Fruit fly (Drosophila melanogaster) whole organism, wandering third instar larva: ENCODE measurements around the gene spn-D.

Source experiments
- Abd-B ChIP-seq: fragments of >200 bp; optimal IDR thresholded peaks from 2 replicates; lab custom pipeline; 2017; ENCODE audit warnings: missing biosample characterization, missing genetic modification characterization
- CG32264 ChIP-seq: fragments of 200-800 bp; sonication (Bioruptor generic); optimal IDR thresholded peaks from 2 replicates; lab custom pipeline; 2016; ENCODE audit warnings: missing biosample characterization, missing genetic modification characterization
- CG9705 ChIP-seq: fragments of 200-800 bp; sonication (Bioruptor generic); optimal IDR thresholded peaks from 2 replicates; lab custom pipeline; 2018; ENCODE audit warnings: missing biosample characterization, mild to moderate bottlenecking, missing genetic modification characterization
- CrebA ChIP-seq: fragments of 200-800 bp; sonication (Bioruptor generic); optimal IDR thresholded peaks from 2 replicates; lab custom pipeline; 2016; ENCODE audit warnings: missing biosample characterization, mild to moderate bottlenecking, missing genetic modification characterization, borderline replicate concordance
- Dfd ChIP-seq: fragments of >200 bp; optimal IDR thresholded peaks from 2 replicates; lab custom pipeline; 2017; ENCODE audit warnings: missing biosample characterization, missing genetic modification characterization
- Dif ChIP-seq: fragments of 200-275, 200-300 bp; sonication (Bioruptor generic); optimal IDR thresholded peaks from 2 replicates; lab custom pipeline; 2018; ENCODE audit warnings: missing biosample characterization, missing genetic modification characterization; ENCODE audit not compliant: partially characterized antibody
- GATAd ChIP-seq: sonication (Bioruptor generic); optimal IDR thresholded peaks from 2 replicates; lab custom pipeline; 2016; ENCODE audit warnings: missing biosample characterization, missing genetic modification characterization
- HLH106 ChIP-seq: fragments of 200-800 bp; optimal IDR thresholded peaks from 3 replicates; lab custom pipeline; 2019; ENCODE audit warnings: missing biosample characterization, mild to moderate bottlenecking, missing genetic modification characterization, moderate library complexity
- Hnf4 ChIP-seq: fragments of 200-800 bp; sonication (Bioruptor generic); optimal IDR thresholded peaks from 2 replicates; lab custom pipeline; 2016; ENCODE audit warnings: missing biosample characterization, mild to moderate bottlenecking, missing genetic modification characterization
- Hr78 ChIP-seq: fragments of >200 bp; optimal IDR thresholded peaks from 2 replicates; lab custom pipeline; 2017; ENCODE audit warnings: missing biosample characterization, missing genetic modification characterization
- Hr83 ChIP-seq: fragments of 200-300 bp; sonication (Bioruptor generic); optimal IDR thresholded peaks from 2 replicates; lab custom pipeline; 2016; ENCODE audit warnings: missing biosample characterization, mild to moderate bottlenecking, missing genetic modification characterization, moderate library complexity; ENCODE audit not compliant: poor library complexity, severe bottlenecking
- Jra ChIP-seq: sonication (Bioruptor generic); optimal IDR thresholded peaks from 2 replicates; lab custom pipeline; 2016; ENCODE audit warnings: missing biosample characterization, missing genetic modification characterization
- N ChIP-seq: fragments of >200 bp; optimal IDR thresholded peaks from 2 replicates; lab custom pipeline; 2018; ENCODE audit warnings: missing biosample characterization, missing external identifiers, missing genetic modification characterization
- OdsH ChIP-seq: fragments of 200-800 bp; sonication (Bioruptor generic); optimal IDR thresholded peaks from 2 replicates; lab custom pipeline; 2016; ENCODE audit warnings: missing biosample characterization, mild to moderate bottlenecking, missing genetic modification characterization
- Rel ChIP-seq, 2 experiments: fragments of 200-800 bp; sonication (Bioruptor generic) in 1 of 2; optimal IDR thresholded peaks; 2 replicates in 1 of 2; 3 replicates in 1 of 2; lab custom pipeline; 2016 to 2019; ENCODE audit warnings: mild to moderate bottlenecking in 2 of 2, missing biosample characterization in 2 of 2, missing genetic modification characterization in 2 of 2, moderate library complexity in 1 of 2
- Sp1 ChIP-seq: fragments of 200-800 bp; sonication (Bioruptor generic); optimal IDR thresholded peaks from 3 replicates; lab custom pipeline; 2019; ENCODE audit warnings: missing biosample characterization, mild to moderate bottlenecking, missing genetic modification characterization, moderate library complexity
- Vsx2 ChIP-seq: fragments of 200-300, 225-300 bp; sonication (Bioruptor generic); optimal IDR thresholded peaks from 2 replicates; lab custom pipeline; 2018; ENCODE audit warnings: missing biosample characterization, missing genetic modification characterization; ENCODE audit not compliant: partially characterized antibody
- br ChIP-seq: fragments of 200-800 bp; sonication (Bioruptor generic); optimal IDR thresholded peaks from 2 replicates; lab custom pipeline; 2016; ENCODE audit warnings: missing biosample characterization, missing genetic modification characterization
- brk ChIP-seq: fragments of 200-800 bp; sonication (Bioruptor generic); optimal IDR thresholded peaks from 2 replicates; lab custom pipeline; 2016; ENCODE audit warnings: missing biosample characterization, mild to moderate bottlenecking, missing genetic modification characterization
- dl ChIP-seq, 2 experiments: fragments of 175-275, 200-275 bp in 1 of 2; fragments of 200-275 bp in 1 of 2; sonication (Bioruptor generic); optimal IDR thresholded peaks; lab custom pipeline; 2018; ENCODE audit warnings: mild to moderate bottlenecking in 2 of 2, missing biosample characterization in 2 of 2, missing genetic modification characterization in 2 of 2, moderate library complexity in 2 of 2; ENCODE audit not compliant: partially characterized antibody in 2 of 2, insufficient read depth in 1 of 2
- dmrt93B ChIP-seq: fragments of 200-800 bp; sonication (Bioruptor generic); optimal IDR thresholded peaks from 2 replicates; lab custom pipeline; 2018; ENCODE audit warnings: missing biosample characterization, mild to moderate bottlenecking, missing genetic modification characterization
- fru ChIP-seq: fragments of 200-800 bp; sonication (Bioruptor generic); optimal IDR thresholded peaks from 3 replicates; lab custom pipeline; 2016; ENCODE audit warnings: missing biosample characterization, mild to moderate bottlenecking, missing genetic modification characterization
- h ChIP-seq: fragments of 200-800 bp; sonication (Bioruptor generic); optimal IDR thresholded peaks from 3 replicates; lab custom pipeline; 2016; ENCODE audit warnings: missing biosample characterization, mild to moderate bottlenecking, missing genetic modification characterization
- jim ChIP-seq: fragments of 175-275, 200-325 bp; sonication (Bioruptor generic); optimal IDR thresholded peaks from 2 replicates; lab custom pipeline; 2016; ENCODE audit warnings: missing biosample characterization, mild to moderate bottlenecking, missing genetic modification characterization
- lola ChIP-seq: fragments of >200 bp; optimal IDR thresholded peaks from 2 replicates; lab custom pipeline; 2017; ENCODE audit warnings: missing biosample characterization, missing genetic modification characterization
- psq ChIP-seq: fragments of 200-800 bp; sonication (Bioruptor generic); optimal IDR thresholded peaks from 3 replicates; lab custom pipeline; 2017; ENCODE audit warnings: missing biosample characterization, mild to moderate bottlenecking, missing genetic modification characterization, moderate library complexity
- rgr ChIP-seq: fragments of 200-800 bp; sonication (Bioruptor generic); optimal IDR thresholded peaks from 3 replicates; lab custom pipeline; 2016; ENCODE audit warnings: missing biosample characterization, mild to moderate bottlenecking, missing genetic modification characterization
- sage ChIP-seq: fragments of 200-800 bp; sonication (Bioruptor generic); optimal IDR thresholded peaks from 2 replicates; lab custom pipeline; 2016; ENCODE audit warnings: missing biosample characterization, mild to moderate bottlenecking, missing genetic modification characterization
- tai ChIP-seq: sonication (Bioruptor generic); optimal IDR thresholded peaks from 2 replicates; lab custom pipeline; 2016; ENCODE audit warnings: missing biosample characterization, missing genetic modification characterization
- usp ChIP-seq: fragments of >200 bp; optimal IDR thresholded peaks from 2 replicates; lab custom pipeline; 2017; ENCODE audit warnings: missing biosample characterization, missing genetic modification characterization

The spn-D gene

dm6 chr3R:27186849-27187248 lies 21.3 kb downstream of the spn-D start:
- no peak for TF ChIP-seq jim (GFP tag; lab: Kevin White, UChicago)
- TF ChIP-seq Rel (GFP tag; optimal IDR thresholded peaks at IDR 0.05; lab: Kevin White, UChicago), result no peak
- TF ChIP-seq Rel (tag; optimal IDR thresholded peaks at IDR 0.05; lab: Kevin White, UChicago), result no peak
- no peak for TF ChIP-seq Abd-B (GFP tag; lab: Kevin White, UChicago)
- no peak for TF ChIP-seq N
- TF ChIP-seq sage (GFP tag; lab: Kevin White, UChicago), result no peak
- no peak for TF ChIP-seq Vsx2
- TF ChIP-seq, all 38 proteins: peak for 0

- TF ChIP-seq fru (GFP tag; lab: Kevin White, UChicago) (no peak), br (GFP tag; lab: Kevin White, UChicago) (no peak), dmrt93B (GFP tag; lab: Kevin White, UChicago) (no peak), usp (no peak), CG9705 (GFP tag; lab: Kevin White, UChicago) (no peak), dl (GFP tag; optimal IDR thresholded peaks at IDR 0.05; lab: Kevin White, UChicago; ENCODE audit: insufficient read depth in 1 of 2, partially characterized antibody in 2 of 2) (no peak)
Measured at dm6 chr3R:27193079-27193478, 27.6 kb downstream of the spn-D start.

DNA sequence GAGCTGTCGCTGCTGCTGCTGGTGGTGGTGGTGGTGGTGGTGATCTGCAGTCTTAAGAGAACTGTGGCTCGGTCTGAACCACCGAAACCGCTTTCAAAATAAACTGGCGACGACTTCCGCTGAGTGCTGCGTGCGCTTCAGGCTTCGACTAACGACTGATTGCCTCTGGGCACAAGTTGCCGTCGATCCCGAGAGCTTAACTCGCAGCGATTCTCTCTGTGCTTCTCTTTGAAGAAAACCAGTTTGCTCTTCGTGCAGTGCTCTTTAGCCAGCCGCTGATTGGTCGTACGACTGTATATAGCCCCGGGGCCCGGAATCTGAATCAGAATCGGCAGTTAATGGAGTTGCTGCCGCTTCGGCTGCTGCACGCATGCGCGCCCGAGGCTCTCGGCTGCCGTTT lies 28.6 kb downstream of the spn-D start, which contains the start of gene Ser:
Ser (minus strand) TSS at position 162 of the 400 bp plus-strand sequence.
- TF ChIP-seq h (GFP tag; lab: Kevin White, UChicago) (peak; percentile 4), tai (GFP tag; lab: Kevin White, UChicago) (no peak), OdsH (GFP tag; lab: Kevin White, UChicago) (peak; percentile 24), Vsx2 (no peak), psq (peak; percentile 5), Dfd (GFP tag; lab: Kevin White, UChicago) (peak; percentile 19), Hr78 (GFP tag; lab: Kevin White, UChicago) (no peak), rgr (no peak), Rel (GFP tag; optimal IDR thresholded peaks at IDR 0.05; lab: Kevin White, UChicago) (no peak), Rel (tag; optimal IDR thresholded peaks at IDR 0.05; lab: Kevin White, UChicago) (no peak), br (GFP tag; lab: Kevin White, UChicago) (peak; percentile 4), Hr83 (GFP tag; lab: Kevin White, UChicago) (peak; percentile 17), CG9705 (GFP tag; lab: Kevin White, UChicago) (no peak), Dif (GFP tag; lab: Kevin White, UChicago) (peak; percentile 66), sage (GFP tag; lab: Kevin White, UChicago) (no peak), CG32264 (GFP tag; lab: Kevin White, UChicago) (no peak), dl (GFP tag; optimal IDR thresholded peaks at IDR 0.05; lab: Kevin White, UChicago; ENCODE audit: insufficient read depth in 1 of 2, partially characterized antibody in 2 of 2) (peak; percentile 65 to 68), N (no peak), jim (GFP tag; lab: Kevin White, UChicago) (no peak), Sp1 (GFP tag; lab: Kevin White, UChicago) (no peak), lola (GFP tag; lab: Kevin White, UChicago) (no peak), fru (GFP tag; lab: Kevin White, UChicago) (peak; percentile 34), dmrt93B (GFP tag; lab: Kevin White, UChicago) (no peak), brk (GFP tag; lab: Kevin White, UChicago) (no peak), Hnf4 (GFP tag; lab: Kevin White, UChicago) (no peak), HLH106 (tag; lab: Kevin White, UChicago) (no peak), GATAd (GFP tag; lab: Kevin White, UChicago) (no peak), Jra (GFP tag; lab: Kevin White, UChicago) (no peak)

- no peak for TF ChIP-seq CrebA (GFP tag; lab: Kevin White, UChicago)
Measured at dm6 chr3R:27196866-27197265, 31.4 kb downstream of the spn-D start.

DNA sequence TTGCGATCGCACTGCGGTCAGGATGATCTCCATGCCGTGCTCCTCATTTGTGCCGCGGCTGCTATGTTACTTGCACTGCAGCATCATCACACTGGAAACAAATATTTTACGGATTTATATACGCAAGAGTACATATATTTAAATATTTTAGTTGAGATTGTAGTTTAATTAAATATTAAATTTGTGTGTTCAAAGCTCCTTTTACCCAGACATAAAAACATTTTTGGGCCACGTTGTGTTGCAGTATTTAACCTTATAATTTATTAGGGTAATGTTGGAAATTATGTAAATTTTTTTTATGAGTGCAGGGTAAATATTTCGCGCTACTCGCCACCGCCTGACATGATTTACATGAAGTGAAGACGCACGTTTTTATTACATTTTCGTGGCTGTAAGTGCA lies 32.1 kb downstream of the spn-D start:
- TF ChIP-seq Sp1 (GFP tag; lab: Kevin White, UChicago) (peak; percentile 3), rgr (peak; percentile 18), Vsx2 (no peak)
